Worm (Caenorhabditis elegans) whole organism, late embryonic: ENCODE results near the gene T11G6.2.

Source experiments
- ceh-34 ChIP-seq: sonication (generic microtip); optimal IDR thresholded peaks from 2 replicates; lab custom pipeline; 2016; ENCODE audit warnings: mild to moderate bottlenecking, missing genetic modification characterization, missing compliant biosample characterization
- unc-86 ChIP-seq: sonication (generic microtip); optimal IDR thresholded peaks from 2 replicates; lab custom pipeline; 2016; ENCODE audit warnings: missing genetic modification characterization, missing compliant biosample characterization

- TF ChIP-seq ceh-34, result peak; percentile 89
- peak; percentile 34 for TF ChIP-seq unc-86 (tag; lab: Kevin White, UChicago)
Measured at ce11 chrIV:10821672-10822304, 36.5 kb downstream of the T11G6.2 start.
